Worm (Caenorhabditis elegans): ENCODE data around the gene srh-104.

DNA sequence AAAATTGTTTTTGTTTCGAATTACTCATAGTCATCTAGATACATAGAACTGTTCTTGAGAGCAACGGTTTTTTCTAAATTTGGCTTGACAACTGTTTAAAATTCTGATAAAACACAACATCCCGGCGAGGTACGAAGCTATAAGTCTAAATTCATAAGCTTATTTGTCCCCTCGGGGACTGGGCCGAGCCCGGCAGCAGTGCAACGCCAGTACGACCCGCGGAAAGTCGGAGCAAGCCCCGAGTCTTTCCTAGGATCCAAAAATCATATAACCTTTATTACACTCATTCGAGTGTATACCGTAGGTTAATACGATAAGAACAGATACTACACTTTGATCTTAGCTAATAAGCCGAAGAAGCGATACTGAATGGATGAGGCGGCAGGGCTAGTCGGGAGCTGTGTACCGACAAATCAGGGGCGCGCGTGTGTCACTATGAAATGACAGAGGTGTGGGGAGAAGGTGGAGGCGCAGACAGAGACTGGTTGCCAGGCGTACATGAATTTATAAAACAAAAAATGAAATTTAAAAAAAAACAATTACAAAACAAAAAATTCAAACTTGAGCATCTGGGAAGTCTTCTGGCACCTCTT is 18.4 kb downstream of the srh-104 start:
- TF ChIP-seq ama-1 (optimal IDR thresholded peaks at IDR 0.05) (no peak), dve-1 (tag; optimal IDR thresholded peaks at IDR 0.05) (no peak), fkh-6 (tag; optimal IDR thresholded peaks at IDR 0.05) (no peak), nhr-232 (tag; optimal IDR thresholded peaks at IDR 0.05) (no peak), sdc-2 (tag; optimal IDR thresholded peaks at IDR 0.05) (no peak), ceh-31 (tag; optimal IDR thresholded peaks at IDR 0.05) (no peak)
